Worm (Caenorhabditis elegans): ENCODE measurements around the gene pals-19.

ce11 chrIII:1417090-1417489 lies 15.3 kb downstream of the pals-19 start, which contains the start of gene elc-1:
- TF ChIP-seq nfya-1 (tag; optimal IDR thresholded peaks at IDR 0.05) (no peak), pha-2 (tag; optimal IDR thresholded peaks at IDR 0.05) (no peak), sox-4 (tag; optimal IDR thresholded peaks at IDR 0.05) (no peak), hlh-30 (tag; optimal IDR thresholded peaks at IDR 0.05; ENCODE audit: insufficient read depth) (no peak), hlh-15 (tag; optimal IDR thresholded peaks at IDR 0.05) (no peak)
